Worm (Caenorhabditis elegans) whole organism, L2 larva: ENCODE data around the gene phyh-1.

ENCODE experiments used
- ama-1 ChIP-seq: fragments of 150-350 bp; optimal IDR thresholded peaks from 2 replicates; lab custom pipeline; 2018; ENCODE audit warnings: inconsistent platforms
- egl-27 ChIP-seq: sonication (generic microtip); optimal IDR thresholded peaks from 3 replicates; lab custom pipeline; 2017; ENCODE audit warnings: missing biosample characterization, missing genetic modification reagents, missing genetic modification characterization
- lin-13 ChIP-seq: fragments of 150-350 bp; optimal IDR thresholded peaks from 2 replicates; lab custom pipeline; 2014; ENCODE audit warnings: missing biosample characterization, missing genetic modification reagents, missing genetic modification characterization
- lin-39 ChIP-seq: fragments of 150-350 bp; optimal IDR thresholded peaks from 2 replicates; lab custom pipeline; 2014; ENCODE audit warnings: missing biosample characterization, missing genetic modification reagents, missing genetic modification characterization
- mab-5 ChIP-seq: fragments of 150-350 bp; optimal IDR thresholded peaks from 2 replicates; lab custom pipeline; 2014; ENCODE audit warnings: missing biosample characterization, missing genetic modification characterization
- mbf-1 ChIP-seq: sonication (generic microtip); optimal IDR thresholded peaks from 2 replicates; lab custom pipeline; 2017; ENCODE audit warnings: missing biosample characterization, missing genetic modification characterization
- mdl-1 ChIP-seq, 2 experiments: fragments of 150-350 bp in 1 of 2; sonication (generic microtip) in 1 of 2; optimal IDR thresholded peaks; 2 replicates each; lab custom pipeline; 2017; ENCODE audit warnings: missing biosample characterization in 2 of 2, missing genetic modification characterization in 2 of 2
- nhr-11 ChIP-seq: fragments of 150-350 bp; optimal IDR thresholded peaks from 2 replicates; lab custom pipeline; 2014; ENCODE audit warnings: missing biosample characterization, missing genetic modification characterization
- nhr-25 ChIP-seq: fragments of 150-350 bp; sonication (generic microtip); optimal IDR thresholded peaks from 3 replicates; lab custom pipeline; 2014; ENCODE audit warnings: missing biosample characterization, missing genetic modification characterization
- nhr-6 ChIP-seq: fragments of 150-350 bp; optimal IDR thresholded peaks from 2 replicates; lab custom pipeline; 2014; ENCODE audit warnings: missing biosample characterization, missing genetic modification characterization
- snpc-4 ChIP-seq: fragments of 150-350 bp; optimal IDR thresholded peaks from 2 replicates; lab custom pipeline; 2014; ENCODE audit warnings: missing biosample characterization, missing genetic modification characterization
- unc-39 ChIP-seq: fragments of 150-350 bp; optimal IDR thresholded peaks from 2 replicates; lab custom pipeline; 2014; ENCODE audit warnings: missing biosample characterization, missing genetic modification characterization
- zag-1 ChIP-seq: fragments of 150-350 bp; optimal IDR thresholded peaks from 2 replicates; lab custom pipeline; 2014; ENCODE audit warnings: missing biosample characterization, missing genetic modification characterization
- ztf-11 ChIP-seq: sonication (generic microtip); optimal IDR thresholded peaks from 2 replicates; lab custom pipeline; 2017; ENCODE audit warnings: missing biosample characterization, missing genetic modification characterization

ce11 chrIV:17285263-17285662 lies 26.1 kb upstream of the phyh-1 start:
- TF ChIP-seq zag-1 = peak; percentile 31
- peak; percentile 7 for TF ChIP-seq lin-13 (GFP tag; lab: Kevin White, UChicago)
- TF ChIP-seq nhr-25 (tag; lab: Kevin White, UChicago) = no peak
- TF ChIP-seq ztf-11 (tag; lab: Kevin White, UChicago) = no peak
- TF ChIP-seq egl-27 (tag; lab: Kevin White, UChicago) = no peak
- TF ChIP-seq unc-39 (tag; lab: Kevin White, UChicago) = no peak
- TF ChIP-seq mab-5 = no peak
- TF ChIP-seq mbf-1 = no peak
- TF ChIP-seq snpc-4 = no peak
- TF ChIP-seq mdl-1 (tag; optimal IDR thresholded peaks at IDR 0.05; lab: Kevin White, UChicago) = no peak
- no peak for TF ChIP-seq nhr-11 (tag; lab: Kevin White, UChicago)
- no peak for TF ChIP-seq lin-39
- no peak for TF ChIP-seq nhr-6
- no peak for TF ChIP-seq ama-1 (lab: Kevin White, UChicago)
